Worm (Caenorhabditis elegans): ENCODE results near the gene pud-3.
"Not testable (repeated sequence)": the region's sequence is repeated elsewhere in the genome, so short reads cannot be mapped to it uniquely, and the experiment has no call there.

DNA sequence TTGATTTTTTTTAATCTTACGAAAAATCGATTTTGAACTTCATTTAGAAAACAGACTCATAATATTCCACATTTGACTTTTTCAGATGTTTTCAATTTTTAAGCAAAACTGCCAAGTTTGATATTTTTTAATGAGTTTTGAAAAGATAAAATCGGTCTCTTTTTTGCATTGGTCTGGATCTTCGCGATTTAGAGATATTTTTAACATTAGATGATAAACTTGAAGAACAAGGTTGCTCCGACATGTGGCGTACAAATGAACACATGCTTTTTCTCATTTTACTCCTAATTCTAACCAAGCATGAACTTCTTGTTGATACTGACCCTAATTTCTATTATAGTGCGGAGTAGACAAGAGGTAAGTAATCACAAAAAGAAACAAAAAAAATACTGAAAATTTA lies 6.7 kb upstream of the pud-3 start, which contains the start of gene irld-32:
- not testable (repeated sequence) for TF ChIP-seq ceh-24 (tag; optimal IDR thresholded peaks at IDR 0.05); pax-1 (tag; optimal IDR thresholded peaks at IDR 0.05); nfya-1 (tag; optimal IDR thresholded peaks at IDR 0.05); tbx-2 (tag; optimal IDR thresholded peaks at IDR 0.05); pha-2 (tag; optimal IDR thresholded peaks at IDR 0.05); odd-2 (tag; optimal IDR thresholded peaks at IDR 0.05); lin-11 (tag; optimal IDR thresholded peaks at IDR 0.05); ets-4 (tag; optimal IDR thresholded peaks at IDR 0.05); ama-1 (optimal IDR thresholded peaks at IDR 0.05); rnt-1 (tag; optimal IDR thresholded peaks at IDR 0.05); pqm-1 (tag; optimal IDR thresholded peaks at IDR 0.05); dmd-4 (tag; optimal IDR thresholded peaks at IDR 0.05; ENCODE audit: borderline replicate concordance); nhr-11 (tag; optimal IDR thresholded peaks at IDR 0.05)

All from whole organism, late embryonic.